Fruit fly (Drosophila melanogaster): ENCODE results near the gene yellow-g.

yellow-g gene

DNA sequence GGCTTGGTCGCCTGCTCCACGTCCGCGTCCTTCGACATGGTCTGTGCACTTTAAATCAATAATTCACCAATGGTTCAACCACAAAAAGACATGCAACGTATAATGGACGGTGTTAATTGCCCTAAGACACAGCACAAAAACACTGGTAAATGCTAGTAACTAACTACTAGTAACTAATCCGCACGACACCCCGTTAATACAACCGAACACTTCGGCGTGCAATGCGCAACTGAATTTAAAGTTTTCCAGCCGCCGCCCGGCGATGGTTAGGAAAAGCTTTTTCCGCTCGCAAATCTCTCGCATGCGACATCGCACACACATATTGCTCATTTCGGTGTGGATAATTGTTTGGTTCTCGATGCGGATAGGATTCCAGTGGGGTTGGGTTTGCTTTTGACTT, 16.8 kb downstream of the yellow-g start:
- TF ChIP-seq Ets98B (GFP tag; IDR thresholded peaks at IDR 0.05) = peak; percentile 29
- no peak for TF ChIP-seq Pif1A (GFP tag; optimal IDR thresholded peaks at IDR 0.05)

DNA sequence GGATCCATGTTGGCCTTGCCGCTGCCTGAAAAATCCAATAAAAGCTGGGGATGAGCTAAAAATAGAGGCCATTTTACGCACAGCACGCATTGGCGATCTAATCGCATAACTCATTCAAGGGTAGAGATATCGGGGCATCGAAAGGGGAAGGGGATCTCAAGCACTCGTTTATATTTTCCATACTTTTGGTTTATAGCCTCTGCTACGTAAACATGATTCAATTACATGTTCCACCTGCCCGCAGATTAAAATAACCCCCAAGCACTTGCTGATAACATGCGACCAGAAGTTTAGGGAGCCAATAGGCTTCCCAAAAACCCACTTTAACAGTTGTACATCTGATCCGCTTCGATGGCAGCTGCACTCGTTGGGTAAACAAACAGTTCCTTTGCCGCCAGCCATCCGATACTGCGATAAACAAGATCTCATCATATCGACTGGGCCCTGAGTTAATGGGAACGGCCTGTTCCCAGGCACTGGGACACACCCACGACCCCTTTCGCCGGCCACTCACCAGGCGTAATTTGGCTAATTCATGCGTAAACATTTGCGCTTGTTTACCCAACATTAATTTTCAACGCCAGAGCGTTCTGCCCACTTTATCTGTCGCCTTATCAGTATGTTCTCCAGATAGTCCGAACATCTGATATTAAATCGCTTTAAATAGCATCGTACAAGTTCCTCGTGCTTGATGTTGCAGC, 18.5 kb downstream of the yellow-g start:
- TF ChIP-seq fd96Ca (GFP tag; IDR thresholded peaks at IDR 0.05) = no peak
- no peak for TF ChIP-seq CG12605 (GFP tag; IDR thresholded peaks at IDR 0.05)
- no peak for TF ChIP-seq rn (GFP tag; IDR thresholded peaks at IDR 0.05)
- TF ChIP-seq CG9948 (tag; optimal IDR thresholded peaks at IDR 0.05) = no peak
- TF ChIP-seq CG15710 (tag; optimal IDR thresholded peaks at IDR 0.05) = no peak
- no peak for TF ChIP-seq CG14655 (GFP tag; optimal IDR thresholded peaks at IDR 0.05)
- no peak for TF ChIP-seq CG13204 (GFP tag; optimal IDR thresholded peaks at IDR 0.05)
- no peak for TF ChIP-seq gl (tag; optimal IDR thresholded peaks at IDR 0.05)
- TF ChIP-seq Pif1A (GFP tag; optimal IDR thresholded peaks at IDR 0.05) = no peak
- TF ChIP-seq CG34367 (tag; optimal IDR thresholded peaks at IDR 0.05) = no peak
- TF ChIP-seq CG32121 (GFP tag; IDR thresholded peaks at IDR 0.05) = no peak
- no peak for TF ChIP-seq Snoo (tag; optimal IDR thresholded peaks at IDR 0.05)
- no peak for TF ChIP-seq CG10348 (GFP tag; IDR thresholded peaks at IDR 0.05)
- no peak for TF ChIP-seq EcR (GFP tag; optimal IDR thresholded peaks at IDR 0.05)
- no peak for TF ChIP-seq Ets98B (GFP tag; IDR thresholded peaks at IDR 0.05)
- no peak for TF ChIP-seq CG8301 (tag; optimal IDR thresholded peaks at IDR 0.05)

DNA sequence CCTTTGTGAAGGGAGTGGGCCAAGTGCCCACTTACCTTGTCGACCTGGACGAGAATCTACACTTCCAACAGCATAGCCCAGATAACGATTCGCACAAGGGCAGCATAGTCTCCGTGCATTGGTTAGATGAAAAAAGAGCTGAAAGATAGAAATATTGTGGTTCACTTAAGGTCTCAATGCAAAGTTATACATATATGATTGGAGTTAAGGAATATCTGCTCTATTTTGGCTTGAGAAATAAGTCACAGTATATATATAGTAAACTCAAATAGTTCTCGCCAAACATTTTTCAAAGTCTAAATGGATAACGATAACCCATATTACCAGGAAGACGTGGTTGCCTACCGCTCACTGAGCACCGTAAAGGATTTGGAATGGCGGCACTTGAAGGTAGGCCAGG, 24.2 kb downstream of the yellow-g start, which contains the start of gene CG32305:
CG32305 (plus strand) TSS at position 301 of the 400 bp plus-strand sequence.
- no peak for TF ChIP-seq rn (GFP tag; IDR thresholded peaks at IDR 0.05)
- TF ChIP-seq EcR (GFP tag; optimal IDR thresholded peaks at IDR 0.05) = no peak
- no peak for TF ChIP-seq CG17806 (tag; optimal IDR thresholded peaks at IDR 0.05)
- TF ChIP-seq fd96Ca (GFP tag; IDR thresholded peaks at IDR 0.05) = no peak

DNA sequence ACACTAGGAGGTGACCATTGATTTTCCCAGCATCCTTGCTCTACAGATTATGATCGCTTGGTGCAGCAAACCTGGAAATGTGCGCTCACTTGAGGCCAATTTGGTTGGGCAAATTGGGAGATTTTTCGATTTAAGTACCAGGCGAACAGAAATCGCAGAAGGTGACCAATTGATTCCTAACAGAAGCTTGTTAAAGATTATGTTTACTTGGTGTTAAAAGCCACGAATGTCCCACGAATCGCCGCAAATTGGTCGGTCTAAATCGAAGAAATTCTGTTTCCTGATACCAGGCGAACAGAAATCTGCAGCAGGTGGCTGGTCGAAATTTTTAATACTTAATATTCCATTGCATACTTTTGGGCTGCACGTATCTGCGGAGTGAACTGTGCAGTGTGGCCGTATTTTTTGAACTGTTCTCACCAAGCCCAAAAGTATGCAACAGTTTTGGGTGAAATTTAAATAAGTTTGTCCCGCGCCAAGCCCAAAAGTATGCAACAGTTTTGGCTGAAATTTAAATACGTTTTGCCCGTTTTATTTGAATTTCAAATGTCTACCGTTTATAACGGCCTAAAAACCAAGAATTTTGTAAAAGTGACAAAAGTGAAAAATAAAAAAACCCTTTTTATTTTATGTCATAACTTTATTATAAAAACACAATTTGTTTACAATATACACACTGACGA, 28.6 kb downstream of the yellow-g start, which contains the start of gene CG32301:
CG32301 (plus strand) TSS at position 633 of the 683 bp plus-strand sequence.
- no peak for TF ChIP-seq Pif1B (GFP tag; optimal IDR thresholded peaks at IDR 0.05)
- TF ChIP-seq CG17806 (tag; optimal IDR thresholded peaks at IDR 0.05) = no peak
- no peak for TF ChIP-seq EcR (GFP tag; optimal IDR thresholded peaks at IDR 0.05)
- no peak for TF ChIP-seq Ets98B (GFP tag; IDR thresholded peaks at IDR 0.05)
- no peak for TF ChIP-seq CG10348 (GFP tag; IDR thresholded peaks at IDR 0.05)
- no peak for TF ChIP-seq rn (GFP tag; IDR thresholded peaks at IDR 0.05)
- TF ChIP-seq Snoo (tag; optimal IDR thresholded peaks at IDR 0.05) = no peak
- no peak for TF ChIP-seq CG8301 (tag; optimal IDR thresholded peaks at IDR 0.05)

DNA sequence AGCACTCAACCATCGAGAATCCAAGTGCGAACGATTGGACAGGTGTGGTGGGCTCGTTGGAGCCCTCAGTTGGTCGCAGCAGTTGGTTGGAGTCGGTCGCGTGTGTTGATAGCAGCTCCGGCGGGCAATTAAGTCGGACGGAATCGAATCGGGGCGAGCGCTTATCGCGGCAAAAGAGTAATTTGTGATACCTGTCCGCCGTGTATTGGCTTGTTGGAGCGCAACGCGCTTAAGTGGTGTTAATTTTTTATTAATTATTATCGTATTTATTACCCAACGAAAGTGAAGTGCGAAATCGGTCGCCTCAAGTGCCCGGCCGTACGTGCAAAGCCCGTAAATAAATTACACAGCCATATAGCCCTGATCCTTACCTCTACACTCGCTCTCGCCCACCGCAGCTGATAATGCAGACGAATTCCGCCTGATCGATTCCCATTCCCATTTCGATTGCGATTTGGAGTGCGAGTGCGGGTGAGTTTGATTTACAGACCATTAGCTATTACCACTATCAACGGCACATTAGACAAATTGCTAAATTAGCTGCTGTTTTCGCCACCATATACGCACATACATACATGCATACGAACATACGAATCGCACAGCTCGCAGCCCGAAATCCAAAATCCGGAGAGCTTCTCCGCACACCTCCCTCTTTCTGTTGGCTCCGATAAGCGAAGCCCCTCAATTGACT, 34.9 kb downstream of the yellow-g start, which contains the start of gene ACXD:
ACXD (plus strand) TSS at position 66 of the 691 bp plus-strand sequence.
- TF ChIP-seq fd96Ca (GFP tag; IDR thresholded peaks at IDR 0.05) (no peak), CG8301 (tag; optimal IDR thresholded peaks at IDR 0.05) (no peak), CG13204 (GFP tag; optimal IDR thresholded peaks at IDR 0.05) (no peak), CG34367 (tag; optimal IDR thresholded peaks at IDR 0.05) (no peak), rn (GFP tag; IDR thresholded peaks at IDR 0.05) (no peak), CG32121 (GFP tag; IDR thresholded peaks at IDR 0.05) (no peak), Pif1B (GFP tag; optimal IDR thresholded peaks at IDR 0.05) (no peak), Pif1A (GFP tag; optimal IDR thresholded peaks at IDR 0.05) (no peak), CG9948 (tag; optimal IDR thresholded peaks at IDR 0.05) (no peak), D1 (tag; optimal IDR thresholded peaks at IDR 0.05) (no peak)

DNA sequence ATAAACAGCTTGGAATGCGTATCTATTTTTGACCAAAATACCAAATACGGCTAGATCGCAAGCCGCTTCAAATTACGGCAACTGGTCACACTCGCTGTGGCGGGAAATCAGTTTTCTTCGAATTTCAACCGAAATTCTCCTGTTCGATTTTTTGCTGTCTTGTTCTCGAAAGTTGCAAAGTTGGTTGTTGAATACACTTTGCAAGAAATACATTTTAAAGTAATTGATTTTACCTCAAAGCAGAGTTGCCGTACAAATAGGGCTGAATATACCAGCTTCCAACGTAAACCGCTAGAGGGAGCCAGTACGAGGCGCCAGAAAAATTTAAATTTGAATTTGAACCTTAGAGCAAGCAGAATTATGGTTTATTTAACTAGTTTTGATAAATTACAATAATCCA, 35.5 kb downstream of the yellow-g start, which contains the start of gene CG9018:
CG9018 (minus strand) TSS at position 43 of the 400 bp plus-strand sequence.
- TF ChIP-seq CG14655 (GFP tag; optimal IDR thresholded peaks at IDR 0.05) (no peak), fd96Ca (GFP tag; IDR thresholded peaks at IDR 0.05) (no peak)

DNA sequence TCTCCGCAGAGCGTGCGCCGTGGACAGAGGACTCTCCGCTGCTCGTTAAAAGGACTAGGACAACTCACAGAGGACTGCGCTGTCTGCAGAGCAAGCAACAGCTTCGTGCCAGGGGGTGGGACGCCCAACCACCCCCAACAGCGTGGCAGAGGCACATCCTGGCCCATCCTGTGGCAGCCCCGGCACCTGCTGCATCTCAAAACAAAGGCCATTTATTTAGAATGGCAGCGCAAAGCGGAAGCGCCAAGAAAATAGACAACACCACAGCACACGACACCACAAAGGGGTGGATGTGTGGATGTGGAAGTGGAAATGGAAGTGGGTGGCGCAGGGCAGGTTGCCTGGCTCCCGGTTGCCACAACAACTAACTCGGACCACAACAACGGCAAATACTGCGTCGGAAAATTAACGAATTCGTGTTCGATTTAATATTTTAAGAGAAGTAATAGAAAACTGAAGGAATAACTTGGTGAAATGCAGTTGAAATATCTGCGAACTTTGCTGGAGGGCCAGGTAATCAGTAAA, 43.3 kb downstream of the yellow-g start, which contains the start of gene Oseg2:
Oseg2 (plus strand) TSS at position 475 of the 525 bp plus-strand sequence.
- no peak for TF ChIP-seq CG14655 (GFP tag; optimal IDR thresholded peaks at IDR 0.05)
- TF ChIP-seq CG12605 (GFP tag; IDR thresholded peaks at IDR 0.05) = peak; percentile 85
- no peak for TF ChIP-seq CG17806 (tag; optimal IDR thresholded peaks at IDR 0.05)
